Fruit fly (Drosophila melanogaster): ENCODE measurements around the gene Cpr65Ax1.

Gene Cpr65Ax1

dm6 chr3L:6173826-6174255 lies 26.1 kb upstream of the Cpr65Ax1 start, which contains the start of the genes fmt and CG7376 (continued):
- TF ChIP-seq CG6254 (GFP tag; optimal IDR thresholded peaks at IDR 0.05) (no peak), Awh (GFP tag; IDR thresholded peaks at IDR 0.05) (no peak), CG7556 (GFP tag; optimal IDR thresholded peaks at IDR 0.05) (no peak), sisA (GFP tag; IDR thresholded peaks at IDR 0.05) (no peak), NC2β (GFP tag; optimal IDR thresholded peaks at IDR 0.05) (no peak), tio (GFP tag; optimal IDR thresholded peaks at IDR 0.05) (no peak), CG4282 (GFP tag; optimal IDR thresholded peaks at IDR 0.05) (no peak), crc (GFP tag; optimal IDR thresholded peaks at IDR 0.05) (no peak), CG4707 (GFP tag; optimal IDR thresholded peaks at IDR 0.05) (no peak), cg (GFP tag; optimal IDR thresholded peaks at IDR 0.05) (no peak), Doc2 (GFP tag; IDR thresholded peaks at IDR 0.05) (no peak), CG32767 (GFP tag; IDR thresholded peaks at IDR 0.05) (no peak), lab (GFP tag; optimal IDR thresholded peaks at IDR 0.05) (no peak), ind (GFP tag; optimal IDR thresholded peaks at IDR 0.05) (peak; percentile 31), h (optimal IDR thresholded peaks at IDR 0.05) (no peak), sna (GFP tag; IDR thresholded peaks at IDR 0.05; ENCODE audit: partially characterized antibody) (peak; percentile 75), gsb-n (tag; optimal IDR thresholded peaks at IDR 0.05) (no peak), Mes4 (GFP tag; optimal IDR thresholded peaks at IDR 0.05) (no peak), en (GFP tag; optimal IDR thresholded peaks at IDR 0.05) (no peak), dpn (GFP tag; optimal IDR thresholded peaks at IDR 0.05) (peak in 1 of 2 experiments; percentile 42), repo (GFP tag; optimal IDR thresholded peaks at IDR 0.05) (no peak), CG14014 (GFP tag; IDR thresholded peaks at IDR 0.05) (no peak), schlank (tag; optimal IDR thresholded peaks at IDR 0.05) (no peak), CG12391 (tag; optimal IDR thresholded peaks at IDR 0.05) (peak; percentile 68), fu2 (GFP tag; optimal IDR thresholded peaks at IDR 0.05) (no peak), bcd (GFP tag; optimal IDR thresholded peaks at IDR 0.05) (no peak), Myb (GFP tag; optimal IDR thresholded peaks at IDR 0.05) (no peak), CG13296 (GFP tag; optimal IDR thresholded peaks at IDR 0.05) (no peak), CoRest (tag; optimal IDR thresholded peaks at IDR 0.05) (no peak), Dbx (GFP tag; IDR thresholded peaks at IDR 0.05) (no peak; the same call in 2 of the 3 replicates), CG16815 (GFP tag; optimal IDR thresholded peaks at IDR 0.05) (no peak), Dll (GFP tag; IDR thresholded peaks at IDR 0.05; ENCODE audit: partially characterized antibody) (peak; percentile 74; the same call in 3 of the 4 replicates), Meics (GFP tag; optimal IDR thresholded peaks at IDR 0.05) (no peak), ap (GFP tag; IDR thresholded peaks at IDR 0.05) (no peak), peb (GFP tag; IDR thresholded peaks at IDR 0.05) (no peak), Nf-YB (GFP tag; optimal IDR thresholded peaks at IDR 0.05) (no peak), Dp (GFP tag; optimal IDR thresholded peaks at IDR 0.05) (peak; percentile 64), so (GFP tag; IDR thresholded peaks at IDR 0.05) (no peak), CG32772 (GFP tag; IDR thresholded peaks at IDR 0.05) (no peak), chm (GFP tag; IDR thresholded peaks at IDR 0.05) (no peak), MBD-R2 (GFP tag; IDR thresholded peaks at IDR 0.05) (peak; percentile 46; the same call in 1 of the 2 replicates), CG1602 (GFP tag; optimal IDR thresholded peaks at IDR 0.05) (peak; percentile 10), Atf3 (GFP tag; optimal IDR thresholded peaks at IDR 0.05) (no peak), CG11696 (GFP tag; IDR thresholded peaks at IDR 0.05) (no peak), gfzf (GFP tag; optimal IDR thresholded peaks at IDR 0.05) (no peak), CG34422 (GFP tag; IDR thresholded peaks at IDR 0.05) (no peak), Max (GFP tag; optimal IDR thresholded peaks at IDR 0.05) (peak; percentile 63), CG12104 (GFP tag; optimal IDR thresholded peaks at IDR 0.05) (peak; percentile 34), CG7839 (tag; optimal IDR thresholded peaks at IDR 0.05) (no peak), CG8765 (GFP tag; IDR thresholded peaks at IDR 0.05) (no peak), CG1024 (GFP tag; IDR thresholded peaks at IDR 0.05) (no peak), CG6791 (GFP tag; IDR thresholded peaks at IDR 0.05; ENCODE audit: partially characterized antibody) (peak; percentile 80)
